Worm (Caenorhabditis elegans): ENCODE results near the gene B0507.6.

DNA sequence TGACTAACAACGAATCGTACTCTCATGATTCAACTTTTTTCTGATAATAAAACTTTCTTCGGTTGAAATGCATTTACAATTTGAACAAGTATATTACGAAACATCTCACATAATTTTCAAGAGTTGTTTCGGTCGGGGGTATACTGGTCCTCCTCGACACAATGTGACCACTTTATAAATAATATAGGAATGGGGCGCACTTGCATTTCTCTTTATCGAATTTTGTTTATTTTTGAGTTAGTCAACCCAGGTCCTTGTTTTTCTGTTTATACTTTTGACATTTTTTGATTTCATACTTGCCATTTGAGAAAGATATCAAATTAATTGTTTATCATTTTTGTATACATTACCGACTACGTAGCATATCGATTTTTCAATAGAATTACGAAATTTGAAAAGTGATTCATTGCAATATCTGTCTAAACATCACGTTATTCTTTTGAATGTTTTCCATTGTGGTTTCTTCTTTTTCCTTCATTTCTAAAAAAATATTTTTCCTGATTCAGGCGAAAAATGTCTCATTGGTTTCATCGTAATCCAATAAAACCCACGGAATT lies 27.9 kb downstream of the B0507.6 start, which contains the start of gene B0507.2:
- TF ChIP-seq unc-62 (GFP tag; optimal IDR thresholded peaks at IDR 0.05) (no peak), nhr-10 (tag; optimal IDR thresholded peaks at IDR 0.05) (no peak), elt-1 (tag; optimal IDR thresholded peaks at IDR 0.05) (no peak), nhr-77 (tag; optimal IDR thresholded peaks at IDR 0.05) (no peak), mdl-1 (tag; optimal IDR thresholded peaks at IDR 0.05) (no peak), lin-13 (GFP tag; optimal IDR thresholded peaks at IDR 0.05) (no peak)

Data from whole organism, L2 larva.